Worm (Caenorhabditis elegans): ENCODE data around the gene C03C10.7.

Gene C03C10.7

DNA sequence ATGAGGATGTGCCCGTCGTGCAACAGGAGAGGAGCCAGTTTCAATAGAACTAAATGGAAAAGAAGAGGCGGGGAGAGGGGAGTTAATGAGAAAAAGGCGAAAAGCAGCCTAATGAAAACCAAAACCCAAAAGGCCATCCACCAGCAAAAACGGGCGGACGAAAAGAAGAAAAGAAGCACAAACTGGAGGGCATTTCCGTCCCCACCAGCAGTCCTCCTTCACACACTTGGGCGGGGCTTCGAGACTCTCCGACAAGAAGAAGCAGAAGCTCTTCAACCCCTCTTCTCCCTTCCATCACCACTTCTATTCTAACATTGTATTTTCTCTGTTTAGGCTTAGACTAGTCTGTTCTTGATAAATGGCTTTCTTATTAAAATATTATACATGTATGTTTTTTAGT lies 27.7 kb upstream of the C03C10.7 start:
- TF ChIP-seq tra-4 (tag; optimal IDR thresholded peaks at IDR 0.05) (no peak), ceh-13 (GFP tag; optimal IDR thresholded peaks at IDR 0.05) (no peak), flt-1 (GFP tag; IDR thresholded peaks at IDR 0.05) (no peak), sea-1 (GFP tag; conservative IDR thresholded peaks at IDR 0.05) (no peak), hmg-4 (GFP tag; optimal IDR thresholded peaks at IDR 0.05) (no peak), aly-1 (tag; optimal IDR thresholded peaks at IDR 0.05) (no peak), tbx-37 (GFP tag; conservative IDR thresholded peaks at IDR 0.05) (no peak), scrt-1 (GFP tag; IDR thresholded peaks at IDR 0.05) (no peak), F13C5.2 (tag; optimal IDR thresholded peaks at IDR 0.05) (no peak), ets-7 (tag; optimal IDR thresholded peaks at IDR 0.05) (no peak), ama-1 (optimal IDR thresholded peaks at IDR 0.05) (no peak), pes-1 (GFP tag; IDR thresholded peaks at IDR 0.05) (no peak)

- TF ChIP-seq sea-1 (GFP tag; conservative IDR thresholded peaks at IDR 0.05), result no peak
- no peak for TF ChIP-seq scrt-1 (GFP tag; IDR thresholded peaks at IDR 0.05)
- no peak for TF ChIP-seq F13C5.2 (tag; optimal IDR thresholded peaks at IDR 0.05)
- TF ChIP-seq hmbx-1 (tag; optimal IDR thresholded peaks at IDR 0.05), result no peak
- TF ChIP-seq hnd-1 (tag; optimal IDR thresholded peaks at IDR 0.05), result no peak
- no peak for TF ChIP-seq tra-4 (tag; optimal IDR thresholded peaks at IDR 0.05)
- TF ChIP-seq B0310.2 (tag; optimal IDR thresholded peaks at IDR 0.05), result no peak
- no peak for TF ChIP-seq flt-1 (GFP tag; IDR thresholded peaks at IDR 0.05)
- TF ChIP-seq hmg-4 (GFP tag; optimal IDR thresholded peaks at IDR 0.05), result no peak
- no peak for TF ChIP-seq aly-1 (tag; optimal IDR thresholded peaks at IDR 0.05)
- TF ChIP-seq tbx-11 (GFP tag; IDR thresholded peaks at IDR 0.05), result no peak
- no peak for TF ChIP-seq ceh-13 (GFP tag; optimal IDR thresholded peaks at IDR 0.05)
- no peak for TF ChIP-seq pes-1 (GFP tag; IDR thresholded peaks at IDR 0.05)
- TF ChIP-seq ama-1 (optimal IDR thresholded peaks at IDR 0.05), result no peak
- no peak for TF ChIP-seq tbx-37 (GFP tag; conservative IDR thresholded peaks at IDR 0.05)
Observed at ce11 chrIII:4070239-4070638, 25.6 kb upstream of the C03C10.7 start.

DNA sequence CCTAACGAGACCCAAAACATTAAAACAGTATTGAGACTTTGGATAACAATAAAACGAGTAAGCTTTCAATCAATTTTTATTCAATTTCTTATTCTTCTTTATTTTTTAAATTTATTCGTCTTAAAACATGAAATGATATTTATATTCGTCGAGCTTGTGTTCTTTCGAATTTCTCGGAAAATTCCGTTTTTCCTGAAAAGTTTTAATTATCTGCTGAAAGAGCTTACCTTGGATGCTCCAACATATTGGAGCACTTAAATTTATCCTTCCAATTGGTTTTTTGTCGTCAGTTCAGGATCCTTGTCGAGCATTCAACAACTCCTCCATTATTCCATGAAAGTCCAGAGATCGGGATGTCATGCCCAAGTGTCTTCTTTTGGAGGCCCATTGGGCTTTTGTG lies 12.4 kb upstream of the C03C10.7 start:
- no peak for TF ChIP-seq hnd-1 (tag; optimal IDR thresholded peaks at IDR 0.05)
- TF ChIP-seq flt-1 (GFP tag; IDR thresholded peaks at IDR 0.05), result no peak
- no peak for TF ChIP-seq ceh-36 (tag; optimal IDR thresholded peaks at IDR 0.05)
- TF ChIP-seq tra-4 (tag; optimal IDR thresholded peaks at IDR 0.05), result no peak
- no peak for TF ChIP-seq aly-1 (tag; optimal IDR thresholded peaks at IDR 0.05)
- TF ChIP-seq ets-7 (tag; optimal IDR thresholded peaks at IDR 0.05), result no peak
- TF ChIP-seq hmbx-1 (tag; optimal IDR thresholded peaks at IDR 0.05), result no peak
- TF ChIP-seq sea-1 (GFP tag; conservative IDR thresholded peaks at IDR 0.05), result no peak
- TF ChIP-seq ama-1 (optimal IDR thresholded peaks at IDR 0.05), result no peak

DNA sequence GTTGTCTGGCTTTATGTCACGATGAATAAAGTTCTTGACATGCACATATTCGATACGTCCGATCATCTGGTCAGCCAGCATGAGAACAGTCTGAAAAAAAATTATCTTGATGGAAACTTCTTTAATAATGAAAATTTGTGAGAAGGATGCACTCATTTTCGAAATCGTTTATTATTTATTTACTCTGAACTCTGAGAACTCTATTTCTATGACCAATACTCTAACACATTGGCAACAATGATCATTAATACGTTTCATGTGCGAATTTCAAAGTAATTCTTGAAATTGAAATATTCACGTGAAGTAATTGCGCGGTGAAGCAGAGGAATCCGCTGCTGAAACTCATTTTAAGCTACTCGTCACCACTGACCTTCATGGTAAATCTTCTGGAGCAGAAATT lies 10.2 kb upstream of the C03C10.7 start:
- TF ChIP-seq aly-1 (tag; optimal IDR thresholded peaks at IDR 0.05), result no peak
- TF ChIP-seq ama-1 (optimal IDR thresholded peaks at IDR 0.05), result no peak
- TF ChIP-seq flt-1 (GFP tag; IDR thresholded peaks at IDR 0.05), result no peak

DNA sequence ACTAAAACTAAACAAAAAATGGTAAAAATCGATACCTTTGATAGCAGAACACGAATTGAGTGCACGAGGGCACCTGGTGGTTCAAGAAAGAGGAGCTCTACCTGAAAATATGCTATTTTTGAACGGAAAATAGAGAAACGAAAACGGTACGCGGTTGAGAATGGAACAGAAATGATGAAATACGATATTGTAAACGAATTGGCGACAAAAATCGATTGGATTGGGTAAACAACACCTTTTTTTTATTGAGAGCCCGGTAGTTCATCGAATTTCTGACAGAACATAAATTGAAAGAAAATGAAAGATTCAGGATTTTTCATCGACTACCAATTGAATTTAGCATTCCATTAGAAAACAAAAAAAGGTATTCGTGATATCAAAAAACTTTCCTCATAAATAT lies 9.3 kb upstream of the C03C10.7 start, which contains the start of gene kin-19:
Gene kin-19, minus strand, starts transcription at position 101 of the 400 bp plus-strand sequence.
- TF ChIP-seq ets-7 (tag; optimal IDR thresholded peaks at IDR 0.05) (no peak), B0310.2 (tag; optimal IDR thresholded peaks at IDR 0.05) (no peak), hmg-4 (GFP tag; optimal IDR thresholded peaks at IDR 0.05) (no peak)

DNA sequence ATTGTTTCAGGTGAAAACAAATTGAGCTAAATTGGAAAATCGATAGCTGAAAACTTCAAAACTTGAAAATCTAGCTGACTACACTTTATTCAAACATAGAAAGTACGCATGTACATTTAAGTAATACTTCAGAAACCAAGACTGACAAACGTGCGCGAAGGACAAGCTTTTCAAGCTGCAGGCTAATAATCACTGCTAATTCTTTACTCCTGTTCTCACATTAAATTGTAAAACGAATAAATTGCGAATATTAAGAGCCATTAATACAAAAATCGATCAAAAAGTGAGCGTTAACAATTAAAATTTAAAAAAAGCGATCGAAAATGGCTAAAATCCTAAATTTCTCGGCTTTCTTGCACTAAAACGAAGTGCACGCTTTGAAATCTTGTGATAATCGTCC lies 8.8 kb upstream of the C03C10.7 start:
- TF ChIP-seq ceh-36 (tag; optimal IDR thresholded peaks at IDR 0.05), result no peak
- no peak for TF ChIP-seq flt-1 (GFP tag; IDR thresholded peaks at IDR 0.05)
- no peak for TF ChIP-seq ets-7 (tag; optimal IDR thresholded peaks at IDR 0.05)
- TF ChIP-seq tbx-11 (GFP tag; IDR thresholded peaks at IDR 0.05), result no peak
- no peak for TF ChIP-seq hnd-1 (tag; optimal IDR thresholded peaks at IDR 0.05)

ce11 chrIII:4087565-4087964 lies 8.3 kb upstream of the C03C10.7 start:
- TF ChIP-seq hmg-4 (GFP tag; optimal IDR thresholded peaks at IDR 0.05), result peak; percentile 53
- TF ChIP-seq flt-1 (GFP tag; IDR thresholded peaks at IDR 0.05), result no peak
- TF ChIP-seq F13C5.2 (tag; optimal IDR thresholded peaks at IDR 0.05), result peak; percentile 50
- TF ChIP-seq tbx-11 (GFP tag; IDR thresholded peaks at IDR 0.05), result no peak
- no peak for TF ChIP-seq ama-1 (optimal IDR thresholded peaks at IDR 0.05)
- no peak for TF ChIP-seq pes-1 (GFP tag; IDR thresholded peaks at IDR 0.05)
- TF ChIP-seq tbx-37 (GFP tag; conservative IDR thresholded peaks at IDR 0.05), result no peak
- no peak for TF ChIP-seq hmbx-1 (tag; optimal IDR thresholded peaks at IDR 0.05)

DNA sequence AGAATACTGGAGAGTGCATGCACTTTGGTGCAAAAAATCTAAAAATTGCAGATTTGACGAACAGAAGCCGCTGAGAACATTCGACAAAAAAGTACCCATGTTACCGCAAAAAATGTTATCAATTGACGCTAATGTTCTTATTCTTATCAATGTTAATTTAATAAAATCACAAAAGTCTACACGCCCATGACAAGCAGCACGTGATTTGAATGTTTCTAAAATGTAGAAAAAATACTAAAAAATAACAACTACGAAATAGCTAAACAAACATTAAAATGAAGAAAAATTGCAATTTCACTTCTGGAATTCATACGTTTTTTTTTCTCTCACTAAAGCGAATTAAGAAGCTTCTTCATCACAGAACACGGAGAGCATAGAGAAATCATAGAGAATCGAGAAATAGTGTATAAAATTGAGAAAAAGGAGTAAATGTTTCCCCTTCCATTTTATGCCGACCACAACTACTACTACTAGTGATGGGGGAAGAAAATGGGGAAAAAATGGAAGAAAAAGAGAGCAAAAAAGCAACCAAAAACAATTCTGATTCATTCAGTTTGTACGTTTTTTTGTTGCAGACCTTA lies 7.4 kb upstream of the C03C10.7 start:
- TF ChIP-seq aly-1 (tag; optimal IDR thresholded peaks at IDR 0.05), result no peak
- no peak for TF ChIP-seq scrt-1 (GFP tag; IDR thresholded peaks at IDR 0.05)
- TF ChIP-seq F13C5.2 (tag; optimal IDR thresholded peaks at IDR 0.05), result no peak

DNA sequence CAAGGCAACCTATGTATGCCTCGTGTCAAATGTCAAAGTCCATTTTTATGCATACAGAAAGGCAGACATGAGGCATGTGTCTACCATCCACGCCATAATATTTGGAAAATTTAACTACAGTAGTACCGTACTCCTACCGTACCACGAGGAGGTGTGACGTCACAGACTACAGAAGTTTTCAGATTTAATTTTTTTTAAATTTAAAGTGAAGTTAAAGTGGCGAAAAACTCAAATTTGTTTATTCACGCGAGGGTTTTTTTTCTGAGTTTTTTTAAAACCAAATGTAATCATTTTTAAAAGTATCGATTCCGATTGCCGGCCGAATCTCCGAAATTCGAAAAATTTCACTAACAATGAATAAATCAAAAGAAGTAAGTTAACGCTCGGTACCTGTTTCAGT lies 5.1 kb upstream of the C03C10.7 start, which contains the start of gene C03C10.2:
Gene C03C10.2, plus strand, starts transcription at position 301 of the 400 bp plus-strand sequence.
- TF ChIP-seq hmbx-1 (tag; optimal IDR thresholded peaks at IDR 0.05) (no peak), hnd-1 (tag; optimal IDR thresholded peaks at IDR 0.05) (no peak), ceh-36 (tag; optimal IDR thresholded peaks at IDR 0.05) (no peak), ceh-13 (GFP tag; optimal IDR thresholded peaks at IDR 0.05) (no peak), tbx-37 (GFP tag; conservative IDR thresholded peaks at IDR 0.05) (no peak), flt-1 (GFP tag; IDR thresholded peaks at IDR 0.05) (no peak), F13C5.2 (tag; optimal IDR thresholded peaks at IDR 0.05) (no peak), ets-7 (tag; optimal IDR thresholded peaks at IDR 0.05) (no peak), sea-1 (GFP tag; conservative IDR thresholded peaks at IDR 0.05) (no peak), pes-1 (GFP tag; IDR thresholded peaks at IDR 0.05) (no peak), B0310.2 (tag; optimal IDR thresholded peaks at IDR 0.05) (no peak), ama-1 (optimal IDR thresholded peaks at IDR 0.05) (no peak), tbx-11 (GFP tag; IDR thresholded peaks at IDR 0.05) (no peak), scrt-1 (GFP tag; IDR thresholded peaks at IDR 0.05) (no peak), tra-4 (tag; optimal IDR thresholded peaks at IDR 0.05) (no peak), hmg-4 (GFP tag; optimal IDR thresholded peaks at IDR 0.05) (no peak)

Measured in whole organism, early embryonic.